Worm (Caenorhabditis elegans) whole organism, midembryonic: ENCODE results near the gene oig-3.
A peak's percentile ranks its signal among the peaks of the same experiment; 100 is the strongest.
"Not testable (repeated sequence)": the region's sequence is repeated elsewhere in the genome, so short reads cannot be mapped to it uniquely, and the experiment has no call there.

ENCODE experiments used
- T22C8.4 ChIP-seq: fragments of 200-800 bp; sonication (Bioruptor generic); IDR thresholded peaks from 2 replicates; pipeline ENCODE4 v1.3.6; 2022; ENCODE audit warnings: missing genetic modification characterization, missing compliant biosample characterization
- cog-1 ChIP-seq: sonication (generic microtip); optimal IDR thresholded peaks from 2 replicates; lab custom pipeline; 2016; ENCODE audit warnings: missing genetic modification characterization, missing compliant biosample characterization
- flt-1 ChIP-seq: fragments of 200-800 bp; sonication (Bioruptor generic); IDR thresholded peaks from 2 replicates; pipeline ENCODE4 v1.3.6; 2022; ENCODE audit warnings: missing genetic modification characterization, missing compliant biosample characterization
- klf-2 ChIP-seq: fragments of 200-800 bp; sonication (Bioruptor generic); conservative IDR thresholded peaks from 2 replicates; pipeline ENCODE4 v1.3.6; 2022; ENCODE audit warnings: missing genetic modification reagents, missing genetic modification characterization, missing compliant biosample characterization
- med-1 ChIP-seq: sonication (generic microtip); optimal IDR thresholded peaks from 2 replicates; lab custom pipeline; 2017; ENCODE audit warnings: missing genetic modification characterization, mild to moderate bottlenecking, missing compliant biosample characterization, antibody characterized with exemption, missing genetic modification reagents; ENCODE audit not compliant: insufficient read depth
- ref-1 ChIP-seq: fragments of 200-800 bp; sonication (Bioruptor generic); conservative IDR thresholded peaks from 2 replicates; pipeline ENCODE4 v1.3.6; 2022; ENCODE audit warnings: missing genetic modification reagents, missing genetic modification characterization, missing compliant biosample characterization
- tab-1 ChIP-seq: fragments of 200-800 bp; sonication (Bioruptor generic); IDR thresholded peaks from 2 replicates; pipeline ENCODE4 v1.3.6; 2022; ENCODE audit warnings: missing genetic modification characterization, missing compliant biosample characterization
- ztf-23 ChIP-seq: fragments of 200-800 bp; sonication (Bioruptor generic); IDR thresholded peaks from 2 replicates; pipeline ENCODE4 v1.3.6; 2022; ENCODE audit warnings: missing genetic modification reagents, missing genetic modification characterization, missing compliant biosample characterization
- ztf-29 ChIP-seq: fragments of 200-800 bp; sonication (Bioruptor generic); IDR thresholded peaks from 2 replicates; pipeline ENCODE4 v1.3.6; 2022; ENCODE audit warnings: missing genetic modification reagents, missing genetic modification characterization, missing compliant biosample characterization

Gene oig-3

DNA sequence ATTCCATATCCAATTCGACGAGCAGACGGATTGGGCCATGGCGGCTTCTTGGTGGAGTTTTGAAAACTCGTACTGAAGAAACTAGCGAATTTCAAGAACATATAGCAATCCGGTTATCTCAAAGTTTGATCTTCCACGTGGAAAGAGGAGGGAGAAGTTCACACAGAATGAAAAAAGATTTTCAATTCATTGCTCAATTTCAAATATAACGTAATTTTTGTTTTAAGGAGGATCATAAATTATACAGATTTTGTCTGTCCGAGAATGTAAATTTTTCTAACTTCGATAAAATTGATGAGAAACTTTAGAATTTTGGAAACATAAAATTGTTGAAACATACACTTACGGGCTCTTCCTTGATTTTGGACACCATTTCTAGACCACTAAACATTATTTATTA is 689 bp upstream of the oig-3 start, which contains the start of gene Y50E8A.2:
Y50E8A.2 (minus strand) TSS at position 101 of the 400 bp plus-strand sequence.
- TF ChIP-seq ztf-23 (GFP tag; lab: Robert Waterston, UW) = no peak
- no peak for TF ChIP-seq cog-1
- no peak for TF ChIP-seq med-1 (GFP tag; lab: Kevin White, UChicago)
- TF ChIP-seq flt-1 (GFP tag; lab: Robert Waterston, UW) = no peak
- TF ChIP-seq T22C8.4 (GFP tag; lab: Robert Waterston, UW) = no peak
- TF ChIP-seq ztf-29 (GFP tag; lab: Robert Waterston, UW) = no peak
- no peak for TF ChIP-seq tab-1 (GFP tag; lab: Robert Waterston, UW)
- TF ChIP-seq ref-1 (GFP tag; lab: Robert Waterston, UW) = no peak
- TF ChIP-seq klf-2 (GFP tag; lab: Robert Waterston, UW) = no peak

DNA sequence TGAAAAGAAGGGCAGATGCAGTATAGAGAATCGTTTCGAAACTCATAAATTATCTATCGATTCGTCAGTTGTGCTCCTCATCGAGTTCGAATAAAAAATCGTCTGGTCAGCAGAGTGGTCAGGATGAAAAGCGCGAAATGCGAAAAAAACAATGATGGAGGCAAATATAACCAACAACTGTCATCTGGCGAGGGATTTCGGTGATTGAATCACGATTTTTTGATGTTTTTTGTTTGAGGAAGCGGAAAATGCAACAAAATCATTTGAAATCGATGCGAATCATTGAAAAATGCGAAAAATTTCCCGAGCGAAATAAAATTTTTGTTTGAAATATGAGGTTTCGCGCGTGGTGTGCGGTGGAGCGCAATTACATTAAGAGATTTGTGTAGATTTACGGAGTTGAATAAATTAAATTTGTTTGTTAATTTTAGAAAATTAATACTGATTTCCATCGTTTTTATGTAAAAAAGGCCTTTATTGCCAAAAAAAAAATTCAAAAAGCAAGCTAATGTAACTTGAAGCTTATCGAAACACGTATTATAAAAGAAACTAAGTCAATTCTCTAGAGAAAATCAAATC is 4.8 kb downstream of the oig-3 start, which contains the start of gene unc-61:
unc-61 (minus strand) TSS at position 51 of the 579 bp plus-strand sequence.
- TF ChIP-seq tab-1 (GFP tag; lab: Robert Waterston, UW) (no peak), T22C8.4 (GFP tag; lab: Robert Waterston, UW) (no peak), flt-1 (GFP tag; lab: Robert Waterston, UW) (no peak), klf-2 (GFP tag; lab: Robert Waterston, UW) (no peak), cog-1 (no peak), med-1 (GFP tag; lab: Kevin White, UChicago) (no peak), ztf-23 (GFP tag; lab: Robert Waterston, UW) (no peak), ztf-29 (GFP tag; lab: Robert Waterston, UW) (no peak), ref-1 (GFP tag; lab: Robert Waterston, UW) (no peak)

DNA sequence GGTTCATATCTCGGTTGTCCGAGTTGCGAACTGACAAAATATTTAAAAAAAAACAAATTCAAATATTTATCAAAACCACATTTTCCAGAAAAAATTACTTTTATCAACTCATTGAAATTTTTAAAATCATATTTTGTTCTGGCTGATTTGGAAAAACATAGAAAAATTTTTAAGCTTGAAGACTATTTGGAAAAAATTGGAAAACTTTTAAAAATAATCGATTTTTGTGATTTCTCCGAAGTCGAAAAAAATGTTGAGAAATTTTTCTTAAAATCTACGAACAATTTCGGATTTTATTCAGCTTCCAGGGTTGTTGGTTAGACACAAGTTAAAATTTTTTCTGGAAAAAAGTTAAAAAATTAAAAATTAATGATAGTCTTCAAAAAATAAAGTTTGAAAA is 7.4 kb downstream of the oig-3 start, which contains the start of gene Y50E8A.5:
Y50E8A.5 (minus strand) TSS at position 101 of the 400 bp plus-strand sequence.
- TF ChIP-seq cog-1 (no peak), klf-2 (GFP tag; lab: Robert Waterston, UW) (no peak), flt-1 (GFP tag; lab: Robert Waterston, UW) (no peak), ztf-23 (GFP tag; lab: Robert Waterston, UW) (no peak), med-1 (GFP tag; lab: Kevin White, UChicago) (no peak), tab-1 (GFP tag; lab: Robert Waterston, UW) (no peak), ref-1 (GFP tag; lab: Robert Waterston, UW) (no peak)

DNA sequence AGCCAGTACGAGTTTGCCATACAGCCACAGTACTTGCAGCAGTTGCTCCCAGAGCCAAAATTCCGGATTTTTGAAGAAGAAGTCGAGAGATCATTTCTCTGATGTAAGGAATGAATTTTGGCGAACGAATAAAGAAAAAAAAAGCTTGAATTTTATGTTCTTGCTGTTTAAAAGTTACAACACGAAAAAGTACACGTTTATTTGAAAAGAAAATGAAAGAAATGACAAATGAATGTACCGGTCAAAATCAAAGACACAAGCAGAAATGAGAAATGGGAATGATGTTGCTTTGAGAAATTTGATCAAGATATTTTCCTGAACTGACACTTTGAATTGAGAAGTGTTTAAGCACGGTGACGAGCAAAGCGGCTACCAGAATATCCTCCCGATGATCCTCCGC is 11.8 kb downstream of the oig-3 start, which contains the start of gene Y50E8A.6:
Y50E8A.6 (minus strand) TSS at position 101 of the 400 bp plus-strand sequence.
- TF ChIP-seq flt-1 (GFP tag; lab: Robert Waterston, UW) = no peak

DNA sequence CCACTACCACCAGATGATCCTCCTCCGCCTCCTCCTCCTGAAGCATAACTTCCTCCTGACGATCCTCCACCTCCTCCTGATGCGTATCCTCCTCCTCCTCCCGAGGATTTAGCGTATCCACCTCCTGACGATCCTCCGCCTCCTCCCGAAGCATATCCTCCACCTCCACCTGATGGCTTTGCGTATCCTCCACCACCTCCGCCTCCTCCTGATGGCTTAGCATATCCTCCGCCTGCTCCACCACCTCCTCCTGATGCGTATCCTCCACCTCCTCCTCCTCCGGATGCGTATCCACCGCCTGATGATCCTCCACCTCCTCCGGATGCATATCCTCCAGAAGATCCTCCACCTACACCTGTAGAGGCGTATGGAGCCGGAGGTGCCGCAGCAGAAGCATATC is 15.4 kb downstream of the oig-3 start:
- TF ChIP-seq ztf-29 (GFP tag; lab: Robert Waterston, UW) = no peak
- peak; percentile 67; the same call in 1 of the 2 replicates for TF ChIP-seq tab-1 (GFP tag; lab: Robert Waterston, UW)
- TF ChIP-seq ref-1 (GFP tag; lab: Robert Waterston, UW) = no peak
- TF ChIP-seq flt-1 (GFP tag; lab: Robert Waterston, UW) = no peak
- no peak for TF ChIP-seq T22C8.4 (GFP tag; lab: Robert Waterston, UW)
- no peak for TF ChIP-seq med-1 (GFP tag; lab: Kevin White, UChicago)
- TF ChIP-seq cog-1 = no peak
- TF ChIP-seq klf-2 (GFP tag; lab: Robert Waterston, UW) = 0 out of 2 replicates have a peak, but pooled peaks have one; percentile 11
- no peak for TF ChIP-seq ztf-23 (GFP tag; lab: Robert Waterston, UW)

DNA sequence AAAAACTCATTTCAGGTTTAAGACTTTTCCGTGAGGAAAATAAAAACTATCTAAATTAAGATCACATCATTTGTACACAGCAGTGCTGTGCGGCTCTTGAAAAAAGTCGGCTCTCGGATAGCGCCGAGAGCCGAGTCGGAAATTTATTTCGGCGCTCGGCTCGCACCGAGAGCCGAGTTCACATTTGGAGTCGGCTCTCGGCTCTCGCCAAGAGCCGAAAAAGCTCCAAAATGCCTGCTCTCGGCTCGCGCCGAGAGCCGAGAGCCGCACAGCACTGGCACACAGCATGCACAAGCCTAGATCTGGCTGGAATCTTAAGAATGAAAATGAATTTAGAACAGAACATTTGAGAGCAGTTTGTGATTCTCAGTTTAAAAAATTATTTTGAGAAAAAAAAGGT is 17.5 kb downstream of the oig-3 start:
- no peak for TF ChIP-seq ztf-23 (GFP tag; lab: Robert Waterston, UW)
- TF ChIP-seq tab-1 (GFP tag; lab: Robert Waterston, UW) = no peak
- TF ChIP-seq cog-1 = no peak
- TF ChIP-seq med-1 (GFP tag; lab: Kevin White, UChicago) = no peak
- TF ChIP-seq T22C8.4 (GFP tag; lab: Robert Waterston, UW) = no peak
- no peak for TF ChIP-seq klf-2 (GFP tag; lab: Robert Waterston, UW)
- TF ChIP-seq ztf-29 (GFP tag; lab: Robert Waterston, UW) = no peak
- no peak for TF ChIP-seq flt-1 (GFP tag; lab: Robert Waterston, UW)
- no peak for TF ChIP-seq ref-1 (GFP tag; lab: Robert Waterston, UW)

DNA sequence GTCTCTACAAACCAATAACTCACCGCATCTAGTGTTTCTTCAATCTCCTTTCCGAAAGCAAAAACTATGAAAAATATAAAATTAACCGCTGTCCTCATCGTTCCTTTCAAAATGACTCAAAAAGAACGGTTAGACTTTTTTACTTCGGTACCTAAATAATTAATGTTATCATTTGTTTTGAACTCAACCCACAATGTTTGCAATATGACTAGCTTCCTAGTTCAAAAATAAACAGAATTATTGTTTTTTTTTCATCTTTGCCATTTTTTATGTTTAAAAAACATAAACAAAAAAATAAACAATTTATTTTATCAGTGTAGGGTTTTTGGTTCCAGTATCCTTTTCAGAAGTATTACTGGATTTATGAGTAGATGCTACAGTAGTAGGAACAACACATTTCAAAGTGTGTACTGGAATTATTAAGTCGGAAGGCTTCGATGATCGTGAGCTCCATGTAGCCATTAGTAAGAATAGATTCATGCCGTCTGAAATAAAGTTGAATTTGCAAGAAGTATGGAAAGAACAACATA is 19.2 kb downstream of the oig-3 start, which contains the start of the genes lipl-8 and Y50E8A.22:
lipl-8 (minus strand) TSS at position 101 of the 530 bp plus-strand sequence.
Y50E8A.22 (minus strand) TSS at position 480 of the 530 bp plus-strand sequence.
- TF ChIP-seq flt-1 (GFP tag; lab: Robert Waterston, UW) (no peak), ztf-23 (GFP tag; lab: Robert Waterston, UW) (no peak), tab-1 (GFP tag; lab: Robert Waterston, UW) (no peak), T22C8.4 (GFP tag; lab: Robert Waterston, UW) (no peak), ref-1 (GFP tag; lab: Robert Waterston, UW) (no peak), med-1 (GFP tag; lab: Kevin White, UChicago) (no peak), cog-1 (no peak), ztf-29 (GFP tag; lab: Robert Waterston, UW) (no peak), klf-2 (GFP tag; lab: Robert Waterston, UW) (no peak)

DNA sequence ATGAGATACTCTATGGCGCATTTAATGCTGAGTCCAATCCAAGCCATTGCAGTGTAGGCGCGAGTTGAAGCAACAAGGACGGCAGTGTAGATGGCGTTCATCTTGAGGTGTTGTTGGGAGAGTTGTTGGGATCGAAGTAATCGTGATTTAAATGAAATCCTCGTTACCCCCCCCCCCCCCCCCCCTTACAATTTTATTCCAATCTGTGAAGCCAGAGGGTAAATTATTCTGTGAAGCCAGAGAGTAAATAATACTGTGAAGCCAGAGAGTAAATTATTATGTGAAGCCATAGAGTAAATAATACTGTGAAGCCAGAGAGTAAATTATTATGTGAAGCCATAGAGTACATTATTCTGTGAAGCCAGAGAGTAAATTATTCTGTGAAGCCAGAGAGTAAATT is 20.9 kb downstream of the oig-3 start, which contains the start of gene nspa-10:
nspa-10 (minus strand) TSS at position 101 of the 400 bp plus-strand sequence.
- TF ChIP-seq ref-1, tab-1, klf-2 (GFP tag; lab: Robert Waterston, UW): not testable (repeated sequence)

DNA sequence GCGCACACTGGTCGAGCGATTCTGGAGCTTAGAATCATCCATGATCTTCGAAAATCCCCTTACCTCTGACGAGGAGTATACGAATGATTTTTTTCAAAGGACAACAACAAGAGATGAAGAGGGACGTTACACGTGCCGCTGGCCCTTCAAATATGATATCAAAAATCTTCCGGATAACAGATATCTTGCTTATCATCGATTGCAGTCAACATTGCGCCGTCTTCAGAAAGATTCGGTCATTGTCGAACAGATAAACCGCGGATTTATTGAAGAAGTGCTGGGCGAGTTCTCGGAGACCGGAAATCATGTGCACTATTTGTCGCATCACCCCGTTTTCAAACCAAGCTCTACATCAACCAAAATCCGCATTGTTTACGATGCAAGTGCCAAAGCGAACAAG is 33.1 kb downstream of the oig-3 start:
- TF ChIP-seq klf-2 (GFP tag; lab: Robert Waterston, UW) (no peak), T22C8.4 (GFP tag; lab: Robert Waterston, UW) (no peak), ztf-23 (GFP tag; lab: Robert Waterston, UW) (no peak), ref-1 (GFP tag; lab: Robert Waterston, UW) (no peak), ztf-29 (GFP tag; lab: Robert Waterston, UW) (no peak), tab-1 (GFP tag; lab: Robert Waterston, UW) (no peak), med-1 (GFP tag; lab: Kevin White, UChicago) (no peak), cog-1 (no peak), flt-1 (GFP tag; lab: Robert Waterston, UW) (no peak)
